Fruit fly (Drosophila melanogaster) whole organism, prepupa: ENCODE measurements around the gene GNBP3.

Experiments used
- Blimp-1 ChIP-seq: fragments of 200-800 bp; sonication (Bioruptor generic); optimal IDR thresholded peaks from 3 replicates; lab custom pipeline; 2017; ENCODE audit warnings: missing biosample characterization, missing genetic modification characterization, mild to moderate bottlenecking, moderate library complexity, missing genetic modification reagents
- CG11762 ChIP-seq: fragments of 200-800 bp; sonication (Bioruptor generic); optimal IDR thresholded peaks from 3 replicates; lab custom pipeline; 2016; ENCODE audit warnings: missing biosample characterization, missing genetic modification characterization; ENCODE audit not compliant: insufficient read depth
- CG34406 ChIP-seq: fragments of 200-800 bp; sonication (Bioruptor generic); optimal IDR thresholded peaks from 3 replicates; lab custom pipeline; 2016; ENCODE audit warnings: missing biosample characterization, missing genetic modification characterization
- CG6808 ChIP-seq: fragments of 200-800 bp; sonication (Bioruptor generic); optimal IDR thresholded peaks from 3 replicates; lab custom pipeline; 2017; ENCODE audit warnings: missing biosample characterization, missing genetic modification characterization, mild to moderate bottlenecking, moderate library complexity, missing genetic modification reagents
- CG7368 ChIP-seq: fragments of 200-800 bp; sonication (Bioruptor generic); optimal IDR thresholded peaks from 3 replicates; lab custom pipeline; 2016; ENCODE audit warnings: missing biosample characterization, missing genetic modification characterization
- Hr4 ChIP-seq: fragments of 200-800 bp; sonication (Bioruptor generic); optimal IDR thresholded peaks from 3 replicates; lab custom pipeline; 2016; ENCODE audit warnings: missing biosample characterization, missing genetic modification characterization
- OdsH ChIP-seq: fragments of 200-800 bp; sonication (Bioruptor generic); optimal IDR thresholded peaks from 3 replicates; lab custom pipeline; 2016; ENCODE audit warnings: missing biosample characterization, missing genetic modification characterization
- Sox15 ChIP-seq: fragments of 200-800 bp; sonication (Bioruptor generic); optimal IDR thresholded peaks from 3 replicates; lab custom pipeline; 2016; ENCODE audit warnings: missing biosample characterization, missing genetic modification characterization
- acj6 ChIP-seq: fragments of 200-800 bp; sonication (Bioruptor generic); optimal IDR thresholded peaks from 3 replicates; lab custom pipeline; 2016; ENCODE audit warnings: missing biosample characterization, missing genetic modification characterization
- eg ChIP-seq: fragments of 200-800 bp; sonication (Bioruptor generic); IDR thresholded peaks from 3 replicates; pipeline ENCODE4 v1.3.6; 2022; ENCODE audit warnings: missing biosample characterization, missing genetic modification characterization
- esn ChIP-seq: fragments of 200-800 bp; sonication (Bioruptor generic); optimal IDR thresholded peaks from 2 replicates; lab custom pipeline; 2016; ENCODE audit warnings: missing biosample characterization, mild to moderate bottlenecking, missing genetic modification characterization, moderate library complexity
- fkh ChIP-seq: fragments of 200-800 bp; sonication (Bioruptor generic); optimal IDR thresholded peaks from 3 replicates; lab custom pipeline; 2017; ENCODE audit warnings: missing biosample characterization, mild to moderate bottlenecking, missing genetic modification characterization, moderate library complexity

dm6 chr3L:8996173-8996767 is 41.4 kb downstream of the GNBP3 start:
- TF ChIP-seq eg (GFP tag; lab: Robert Waterston, UW) (peak; percentile 97), CG11762 (GFP tag; lab: Kevin White, UChicago) (peak; percentile 74), Sox15 (GFP tag; lab: Kevin White, UChicago) (peak; percentile 66), Blimp-1 (GFP tag; lab: Kevin White, UChicago) (peak; percentile 59), OdsH (GFP tag; lab: Kevin White, UChicago) (peak; percentile 90), CG7368 (GFP tag; lab: Kevin White, UChicago) (peak; percentile 87), acj6 (peak; percentile 87), CG6808 (GFP tag; lab: Kevin White, UChicago) (no peak), esn (GFP tag; lab: Kevin White, UChicago) (peak; percentile 92), Hr4 (peak; percentile 97), CG34406 (GFP tag; lab: Kevin White, UChicago) (peak; percentile 82), fkh (GFP tag; lab: Kevin White, UChicago) (no peak)
